Worm (Caenorhabditis elegans) whole organism, midembryonic: ENCODE data around the gene fmo-1.

Experiments used
- T22C8.4 ChIP-seq: fragments of 200-800 bp; sonication (Bioruptor generic); IDR thresholded peaks from 2 replicates; pipeline ENCODE4 v1.3.6; 2022; ENCODE audit warnings: missing genetic modification characterization, missing compliant biosample characterization
- cog-1 ChIP-seq: sonication (generic microtip); optimal IDR thresholded peaks from 2 replicates; lab custom pipeline; 2016; ENCODE audit warnings: missing genetic modification characterization, missing compliant biosample characterization
- flt-1 ChIP-seq: fragments of 200-800 bp; sonication (Bioruptor generic); IDR thresholded peaks from 2 replicates; pipeline ENCODE4 v1.3.6; 2022; ENCODE audit warnings: missing genetic modification characterization, missing compliant biosample characterization
- klf-2 ChIP-seq: fragments of 200-800 bp; sonication (Bioruptor generic); conservative IDR thresholded peaks from 2 replicates; pipeline ENCODE4 v1.3.6; 2022; ENCODE audit warnings: missing genetic modification reagents, missing genetic modification characterization, missing compliant biosample characterization
- med-1 ChIP-seq: sonication (generic microtip); optimal IDR thresholded peaks from 2 replicates; lab custom pipeline; 2017; ENCODE audit warnings: missing genetic modification characterization, mild to moderate bottlenecking, missing compliant biosample characterization, antibody characterized with exemption, missing genetic modification reagents; ENCODE audit not compliant: insufficient read depth
- ref-1 ChIP-seq: fragments of 200-800 bp; sonication (Bioruptor generic); conservative IDR thresholded peaks from 2 replicates; pipeline ENCODE4 v1.3.6; 2022; ENCODE audit warnings: missing genetic modification reagents, missing genetic modification characterization, missing compliant biosample characterization
- tab-1 ChIP-seq: fragments of 200-800 bp; sonication (Bioruptor generic); IDR thresholded peaks from 2 replicates; pipeline ENCODE4 v1.3.6; 2022; ENCODE audit warnings: missing genetic modification characterization, missing compliant biosample characterization
- ztf-23 ChIP-seq: fragments of 200-800 bp; sonication (Bioruptor generic); IDR thresholded peaks from 2 replicates; pipeline ENCODE4 v1.3.6; 2022; ENCODE audit warnings: missing genetic modification reagents, missing genetic modification characterization, missing compliant biosample characterization
- ztf-29 ChIP-seq: fragments of 200-800 bp; sonication (Bioruptor generic); IDR thresholded peaks from 2 replicates; pipeline ENCODE4 v1.3.6; 2022; ENCODE audit warnings: missing genetic modification reagents, missing genetic modification characterization, missing compliant biosample characterization

DNA sequence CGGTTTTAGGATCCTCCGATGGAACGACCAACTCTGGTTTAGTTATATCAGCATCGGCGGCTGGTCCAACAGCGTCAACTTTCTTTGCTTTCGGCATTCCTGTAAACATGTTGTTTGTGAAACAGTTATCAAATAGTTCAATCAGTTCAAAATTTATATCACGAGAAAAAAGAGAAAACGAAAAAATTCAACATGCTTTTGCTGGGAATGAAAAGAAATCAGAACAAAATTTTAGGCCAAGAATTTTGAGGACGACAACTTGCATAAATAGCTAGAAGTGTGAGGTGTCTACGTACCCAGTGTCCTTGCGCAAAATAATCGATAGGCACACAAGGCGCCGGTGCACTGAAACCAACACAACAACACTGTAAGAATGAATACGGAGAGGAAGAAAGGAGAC is 18.7 kb downstream of the fmo-1 start, which contains the start of gene K08C7.4:
- no peak for TF ChIP-seq ref-1 (GFP tag; lab: Robert Waterston, UW)
- no peak for TF ChIP-seq T22C8.4 (GFP tag; lab: Robert Waterston, UW)
- no peak for TF ChIP-seq cog-1 (tag; lab: Kevin White, UChicago)
- no peak for TF ChIP-seq ztf-29 (GFP tag; lab: Robert Waterston, UW)
- no peak for TF ChIP-seq flt-1 (GFP tag; lab: Robert Waterston, UW)
- no peak for TF ChIP-seq med-1 (GFP tag; lab: Kevin White, UChicago)
- no peak for TF ChIP-seq tab-1
- no peak for TF ChIP-seq klf-2
- TF ChIP-seq ztf-23 (GFP tag; lab: Robert Waterston, UW), result no peak
